Worm (Caenorhabditis elegans) whole organism, L4 larva: Measurements from ENCODE around the gene tsr-1.

Source experiments
- D1046.2 ChIP-seq: fragments of 200-800 bp; sonication (Bioruptor generic); IDR thresholded peaks from 2 replicates; pipeline ENCODE4 v1.3.6; 2022; ENCODE audit warnings: missing genetic modification characterization, missing compliant biosample characterization
- F10B5.3 ChIP-seq: sonication (generic microtip); optimal IDR thresholded peaks from 2 replicates; lab custom pipeline; 2016; ENCODE audit warnings: mild to moderate bottlenecking, missing genetic modification characterization, missing compliant biosample characterization
- T20F7.1 ChIP-seq: fragments of 200-800 bp; sonication (Bioruptor generic); optimal IDR thresholded peaks from 2 replicates; lab custom pipeline; 2018; ENCODE audit warnings: mild to moderate bottlenecking, missing genetic modification characterization, missing compliant biosample characterization
- T26A8.4 ChIP-seq: fragments of 200-800 bp; sonication (Bioruptor generic); IDR thresholded peaks from 2 replicates; pipeline ENCODE4 v1.3.6; 2022; ENCODE audit warnings: missing genetic modification characterization, missing compliant biosample characterization
- Y75B8A.6 ChIP-seq: fragments of 200-800 bp; sonication (Bioruptor generic); IDR thresholded peaks from 2 replicates; pipeline ENCODE4 v1.3.6; 2022; ENCODE audit warnings: missing genetic modification reagents, missing genetic modification characterization, missing compliant biosample characterization
- ZK337.2 ChIP-seq: fragments of 200-800 bp; sonication (Bioruptor generic); IDR thresholded peaks from 2 replicates; pipeline ENCODE4 v1.3.6; 2022; ENCODE audit warnings: missing genetic modification reagents, missing genetic modification characterization, missing compliant biosample characterization
- ZK546.5 ChIP-seq, 2 experiments: sonication (generic microtip); optimal IDR thresholded peaks; 2 replicates each; lab custom pipeline; 2017; ENCODE audit warnings: missing biosample characterization in 2 of 2, missing genetic modification characterization in 2 of 2
- aha-1 ChIP-seq: fragments of 150-350 bp; peaks from one replicate; lab custom pipeline; 2014; ENCODE audit warnings: missing biosample characterization, missing genetic modification characterization
- ama-1 ChIP-seq: fragments of 150-350 bp; optimal IDR thresholded peaks from 2 replicates; lab custom pipeline; 2014; ENCODE audit warnings: inconsistent platforms, mixed read lengths
- ceh-32 ChIP-seq: sonication (generic microtip); optimal IDR thresholded peaks from 2 replicates; lab custom pipeline; 2016; ENCODE audit warnings: mild to moderate bottlenecking, missing genetic modification characterization, missing compliant biosample characterization; ENCODE audit not compliant: poor library complexity
- ceh-62 ChIP-seq: sonication (generic microtip); optimal IDR thresholded peaks from 2 replicates; lab custom pipeline; 2017; ENCODE audit warnings: missing biosample characterization, missing genetic modification characterization
- daf-16 ChIP-seq, 3 experiments: sonication (generic microtip); optimal IDR thresholded peaks; 2 replicates each; lab custom pipeline; 2016 to 2017; ENCODE audit warnings: missing genetic modification characterization in 3 of 3, missing genetic modification reagents in 3 of 3, mild to moderate bottlenecking in 2 of 3, missing compliant biosample characterization in 2 of 3, missing biosample characterization in 1 of 3, moderate library complexity in 1 of 3
- daf-8 ChIP-seq: fragments of 200-800 bp; sonication (Bioruptor generic); IDR thresholded peaks from 2 replicates; pipeline ENCODE4 v1.3.6; 2022; ENCODE audit warnings: missing genetic modification characterization, missing compliant biosample characterization
- dmd-6 ChIP-seq: fragments of 200-800 bp; sonication (Bioruptor generic); IDR thresholded peaks from 2 replicates; pipeline ENCODE4 v1.3.6; 2022; ENCODE audit warnings: missing genetic modification reagents, missing genetic modification characterization, missing compliant biosample characterization
- dmd-8 ChIP-seq: fragments of 200-800 bp; sonication (Bioruptor generic); IDR thresholded peaks from 2 replicates; pipeline ENCODE4 v1.3.6; 2022; ENCODE audit warnings: missing genetic modification characterization, missing compliant biosample characterization
- dve-1 ChIP-seq: sonication (generic microtip); optimal IDR thresholded peaks from 2 replicates; lab custom pipeline; 2017; ENCODE audit warnings: antibody characterized with exemption, mild to moderate bottlenecking, missing genetic modification characterization, missing compliant biosample characterization; ENCODE audit not compliant: insufficient read depth
- egl-27 ChIP-seq: sonication (generic microtip); optimal IDR thresholded peaks from 3 replicates; lab custom pipeline; 2017; ENCODE audit warnings: missing biosample characterization, missing genetic modification reagents, missing genetic modification characterization
- hlh-11 ChIP-seq: fragments of 200-800 bp; sonication (Bioruptor generic); optimal IDR thresholded peaks from 2 replicates; lab custom pipeline; 2018; ENCODE audit warnings: mild to moderate bottlenecking, missing genetic modification characterization, missing compliant biosample characterization
- hlh-30 ChIP-seq: sonication (generic microtip); optimal IDR thresholded peaks from 2 replicates; lab custom pipeline; 2017; ENCODE audit warnings: antibody characterized with exemption, mild to moderate bottlenecking, missing genetic modification characterization, missing compliant biosample characterization; ENCODE audit not compliant: insufficient read depth
- jun-1 ChIP-seq: fragments of 150-350 bp; optimal IDR thresholded peaks from 2 replicates; lab custom pipeline; 2014; ENCODE audit warnings: missing biosample characterization, missing genetic modification reagents, missing genetic modification characterization
- lin-29 ChIP-seq: fragments of 200-800 bp; sonication (Bioruptor generic); IDR thresholded peaks from 2 replicates; pipeline ENCODE4 v1.3.6; 2022; ENCODE audit warnings: missing genetic modification reagents, missing genetic modification characterization, missing compliant biosample characterization
- lin-39 ChIP-seq: fragments of 150-350 bp; optimal IDR thresholded peaks from 2 replicates; lab custom pipeline; 2014; ENCODE audit warnings: missing biosample characterization, missing genetic modification reagents, missing genetic modification characterization
- lir-3 ChIP-seq: sonication (generic microtip); optimal IDR thresholded peaks from 2 replicates; lab custom pipeline; 2016; ENCODE audit warnings: mild to moderate bottlenecking, missing genetic modification characterization, missing compliant biosample characterization
- lsy-2 ChIP-seq, 2 experiments: fragments of 150-350 bp in 1 of 2; sonication (generic microtip) in 1 of 2; optimal IDR thresholded peaks; 2 replicates each; lab custom pipeline; 2014 to 2017; ENCODE audit warnings: missing biosample characterization in 2 of 2, missing genetic modification characterization in 2 of 2
- madf-5 ChIP-seq, 2 experiments: fragments of 200-800 bp; sonication (Bioruptor generic); IDR thresholded peaks; 2 replicates each; pipeline ENCODE4 v1.3.6; 2022; ENCODE audit warnings: missing compliant biosample characterization in 2 of 2, missing genetic modification characterization in 2 of 2
- mep-1 ChIP-seq: fragments of 150-350 bp; sonication (generic microtip); optimal IDR thresholded peaks from 3 replicates; lab custom pipeline; 2014; ENCODE audit warnings: missing biosample characterization, missing genetic modification characterization
- mes-2 ChIP-seq: sonication (generic microtip); optimal IDR thresholded peaks from 2 replicates; lab custom pipeline; 2016; ENCODE audit warnings: missing genotype, mild to moderate bottlenecking, missing genetic modification characterization, missing compliant biosample characterization; ENCODE audit not compliant: poor library complexity, severe bottlenecking
- mxl-3 ChIP-seq: fragments of 200-800 bp; sonication (Bioruptor generic); optimal IDR thresholded peaks from 2 replicates; lab custom pipeline; 2018; ENCODE audit warnings: mild to moderate bottlenecking, missing genetic modification characterization, missing compliant biosample characterization
- nhr-237 ChIP-seq: sonication (generic microtip); optimal IDR thresholded peaks from 2 replicates; lab custom pipeline; 2017; ENCODE audit warnings: missing biosample characterization, missing genetic modification characterization
- nhr-28 ChIP-seq: fragments of 150-350 bp; optimal IDR thresholded peaks from 2 replicates; lab custom pipeline; 2014; ENCODE audit warnings: missing biosample characterization, missing genetic modification characterization
- nhr-42 ChIP-seq: fragments of 200-800 bp; sonication (Bioruptor generic); IDR thresholded peaks from 2 replicates; pipeline ENCODE4 v1.3.6; 2022; ENCODE audit warnings: missing genetic modification characterization, missing compliant biosample characterization
- nhr-48 ChIP-seq: sonication (generic microtip); optimal IDR thresholded peaks from 2 replicates; lab custom pipeline; 2016; ENCODE audit warnings: mild to moderate bottlenecking, missing genetic modification characterization, missing compliant biosample characterization
- nhr-77 ChIP-seq: fragments of 150-350 bp; optimal IDR thresholded peaks from 2 replicates; lab custom pipeline; 2014; ENCODE audit warnings: missing biosample characterization, missing genetic modification characterization
- php-3 ChIP-seq: fragments of 200-800 bp; sonication (Bioruptor generic); IDR thresholded peaks from 2 replicates; pipeline ENCODE4 v1.3.6; 2022; ENCODE audit warnings: missing genetic modification reagents, missing genetic modification characterization, missing compliant biosample characterization
- pqm-1 ChIP-seq: sonication (generic microtip); optimal IDR thresholded peaks from 2 replicates; lab custom pipeline; 2017; ENCODE audit warnings: missing biosample characterization, missing genetic modification characterization
- saeg-2 ChIP-seq: fragments of 200-800 bp; sonication (Bioruptor generic); IDR thresholded peaks from 2 replicates; pipeline ENCODE4 v1.3.6; 2022; ENCODE audit warnings: missing genetic modification reagents, missing genetic modification characterization, missing compliant biosample characterization
- snpc-4 ChIP-seq: fragments of 150-350 bp; optimal IDR thresholded peaks from 2 replicates; lab custom pipeline; 2014; ENCODE audit warnings: missing biosample characterization, missing genetic modification characterization
- spr-1 ChIP-seq: sonication (generic microtip); optimal IDR thresholded peaks from 2 replicates; lab custom pipeline; 2016; ENCODE audit warnings: mild to moderate bottlenecking, missing genetic modification characterization, missing compliant biosample characterization
- spr-3 ChIP-seq: fragments of 200-800 bp; sonication (Bioruptor generic); optimal IDR thresholded peaks from 2 replicates; lab custom pipeline; 2018; ENCODE audit warnings: mild to moderate bottlenecking, missing genetic modification characterization, missing compliant biosample characterization
- tag-97 ChIP-seq: fragments of 200-800 bp; sonication (Bioruptor generic); IDR thresholded peaks from 2 replicates; pipeline ENCODE4 v1.3.6; 2022; ENCODE audit warnings: missing genetic modification characterization, missing compliant biosample characterization
- tra-1 ChIP-seq: fragments of 200-800 bp; sonication (Bioruptor generic); IDR thresholded peaks from 2 replicates; pipeline ENCODE4 v1.3.6; 2022; ENCODE audit warnings: missing genetic modification reagents, missing genetic modification characterization, missing compliant biosample characterization
- unc-39 ChIP-seq: sonication (generic microtip); optimal IDR thresholded peaks from 2 replicates; lab custom pipeline; 2017; ENCODE audit warnings: missing biosample characterization, missing genetic modification characterization
- zag-1 ChIP-seq: fragments of 150-350 bp; optimal IDR thresholded peaks from 2 replicates; lab custom pipeline; 2014; ENCODE audit warnings: missing biosample characterization, missing genetic modification characterization
- zfp-3 ChIP-seq: fragments of 200-800 bp; sonication (Bioruptor generic); conservative IDR thresholded peaks from 2 replicates; pipeline ENCODE4 v1.3.6; 2022; ENCODE audit warnings: missing genetic modification reagents, missing genetic modification characterization, missing compliant biosample characterization
- ztf-7 ChIP-seq: fragments of 150-350 bp; optimal IDR thresholded peaks from 2 replicates; lab custom pipeline; 2014; ENCODE audit warnings: missing biosample characterization, missing genetic modification characterization

tsr-1 gene

ce11 chrII:2454822-2455221, 18.3 kb downstream of the tsr-1 start (continued):
- TF ChIP-seq daf-8 (GFP tag; lab: Robert Waterston, UW) (no peak), dmd-8 (GFP tag; lab: Robert Waterston, UW) (no peak), lin-29 (GFP tag; lab: Robert Waterston, UW) (no peak), snpc-4 (tag; lab: Kevin White, UChicago) (no peak), unc-39 (no peak), mes-2 (peak; percentile 12), lin-39 (tag; lab: Kevin White, UChicago) (no peak), madf-5 (GFP tag; IDR thresholded peaks at IDR 0.05; lab: Robert Waterston, UW) (no peak), ztf-7 (tag; lab: Kevin White, UChicago) (no peak), T20F7.1 (no peak), mep-1 (tag; lab: Kevin White, UChicago) (peak; percentile 52), lsy-2 (tag; optimal IDR thresholded peaks at IDR 0.05; lab: Kevin White, UChicago) (peak in 1 of 2 experiments; percentile 24), tra-1 (GFP tag; lab: Robert Waterston, UW) (no peak), lir-3 (tag; lab: Kevin White, UChicago) (no peak), daf-16 (GFP tag; optimal IDR thresholded peaks at IDR 0.05; lab: Kevin White, UChicago) (no peak), daf-16 (tag; optimal IDR thresholded peaks at IDR 0.05; lab: Kevin White, UChicago) (peak; percentile 77), zfp-3 (GFP tag; lab: Robert Waterston, UW) (no peak), dmd-6 (GFP tag; lab: Robert Waterston, UW) (peak; percentile 64), aha-1 (no peak), ZK337.2 (GFP tag; lab: Robert Waterston, UW) (no peak), nhr-48 (tag; lab: Kevin White, UChicago) (no peak), zag-1 (tag; lab: Kevin White, UChicago) (no peak), ceh-62 (no peak), ZK546.5 (tag; optimal IDR thresholded peaks at IDR 0.05; lab: Kevin White, UChicago) (no peak), spr-1 (tag; lab: Kevin White, UChicago) (no peak), ceh-32 (tag; lab: Kevin White, UChicago) (no peak), F10B5.3 (tag; lab: Kevin White, UChicago) (no peak), egl-27 (tag; lab: Kevin White, UChicago) (no peak), nhr-77 (tag; lab: Kevin White, UChicago) (peak; percentile 33), spr-3 (GFP tag; lab: Kevin White, UChicago) (no peak), tag-97 (GFP tag; lab: Robert Waterston, UW) (no peak), ama-1 (lab: Kevin White, UChicago) (no peak), D1046.2 (GFP tag; lab: Robert Waterston, UW) (no peak), T26A8.4 (GFP tag; lab: Robert Waterston, UW) (no peak), nhr-42 (no peak), hlh-30 (tag; lab: Kevin White, UChicago) (peak; percentile 53), saeg-2 (GFP tag; lab: Robert Waterston, UW) (no peak), php-3 (GFP tag; lab: Robert Waterston, UW) (no peak)

ce11 chrII:2452492-2452891, 20.7 kb downstream of the tsr-1 start:
- TF ChIP-seq hlh-11 (tag; lab: Kevin White, UChicago) (peak; percentile 31), Y75B8A.6 (GFP tag; lab: Robert Waterston, UW) (0 out of 2 replicates have a peak, but pooled peaks have one; percentile 49), lir-3 (tag; lab: Kevin White, UChicago) (no peak), pqm-1 (tag; lab: Kevin White, UChicago) (peak; percentile 32), nhr-28 (peak; percentile 69), mxl-3 (GFP tag; lab: Kevin White, UChicago) (peak; percentile 31), daf-16 (GFP tag; optimal IDR thresholded peaks at IDR 0.05; lab: Kevin White, UChicago) (no peak), daf-16 (tag; optimal IDR thresholded peaks at IDR 0.05; lab: Kevin White, UChicago) (peak; percentile 26), dve-1 (tag; lab: Kevin White, UChicago) (peak; percentile 32), hlh-30 (tag; lab: Kevin White, UChicago) (peak; percentile 6), dmd-6 (GFP tag; lab: Robert Waterston, UW) (peak; percentile 21; the same call in 1 of the 2 replicates), jun-1 (tag; lab: Kevin White, UChicago) (no peak), ama-1 (lab: Kevin White, UChicago) (peak; percentile 27), nhr-237 (tag; lab: Kevin White, UChicago) (no peak), lsy-2 (tag; optimal IDR thresholded peaks at IDR 0.05; lab: Kevin White, UChicago) (peak in 1 of 2 experiments; percentile 5), mep-1 (tag; lab: Kevin White, UChicago) (peak; percentile 32)
- TF ChIP-seq, all 104 proteins: peak for 12
